Worm (Caenorhabditis elegans) whole organism, young adult: ENCODE measurements around the gene nhr-4.

Source experiments
- B0035.1 ChIP-seq: sonication (generic microtip); optimal IDR thresholded peaks from 2 replicates; lab custom pipeline; 2016; ENCODE audit warnings: missing genetic modification characterization, mild to moderate bottlenecking, missing compliant biosample characterization, missing genotype, missing genetic modification reagents
- B0261.1 ChIP-seq: sonication (generic microtip); optimal IDR thresholded peaks from 2 replicates; lab custom pipeline; 2016; ENCODE audit warnings: mild to moderate bottlenecking, missing genetic modification characterization, moderate library complexity, missing compliant biosample characterization
- C06A6.2 ChIP-seq: fragments of 200-800 bp; sonication (Bioruptor generic); conservative IDR thresholded peaks from 2 replicates; pipeline ENCODE4 v1.3.6; 2022; ENCODE audit warnings: missing genetic modification characterization, missing compliant biosample characterization
- F10E7.11 ChIP-seq: sonication (generic microtip); optimal IDR thresholded peaks from 2 replicates; lab custom pipeline; 2017; ENCODE audit warnings: mild to moderate bottlenecking, missing genetic modification characterization, moderate library complexity, missing compliant biosample characterization
- K12H6.12 ChIP-seq: fragments of 200-800 bp; sonication (Bioruptor generic); optimal IDR thresholded peaks from 2 replicates; lab custom pipeline; 2018; ENCODE audit warnings: mild to moderate bottlenecking, missing genetic modification characterization, missing compliant biosample characterization
- T26A5.8 ChIP-seq: sonication (generic microtip); optimal IDR thresholded peaks from 2 replicates; lab custom pipeline; 2016; ENCODE audit warnings: missing genetic modification characterization, missing compliant biosample characterization
- Y67H2A.10 ChIP-seq: fragments of 200-800 bp; sonication (Bioruptor generic); conservative IDR thresholded peaks from 2 replicates; pipeline ENCODE4 v1.3.6; 2022; ENCODE audit warnings: missing genetic modification reagents, missing genetic modification characterization, missing compliant biosample characterization
- Y79H2A.3 ChIP-seq: fragments of 200-800 bp; sonication (Bioruptor generic); conservative IDR thresholded peaks from 2 replicates; pipeline ENCODE4 v1.3.6; 2022; ENCODE audit warnings: missing genetic modification reagents, missing genetic modification characterization, missing compliant biosample characterization
- Y95B8A.8 ChIP-seq: fragments of 200-800 bp; sonication (Bioruptor generic); IDR thresholded peaks from 2 replicates; pipeline ENCODE4 v1.3.6; 2022; ENCODE audit warnings: missing genetic modification reagents, missing genetic modification characterization, missing compliant biosample characterization
- akir-1 ChIP-seq: fragments of 200-800 bp; sonication (Bioruptor generic); optimal IDR thresholded peaks from 2 replicates; lab custom pipeline; 2018; ENCODE audit warnings: mild to moderate bottlenecking, missing genetic modification characterization, moderate library complexity, missing compliant biosample characterization
- aptf-3 ChIP-seq: fragments of 200-800 bp; sonication (Bioruptor generic); IDR thresholded peaks from 2 replicates; pipeline ENCODE4 v1.3.6; 2022; ENCODE audit warnings: missing genetic modification characterization, missing compliant biosample characterization
- athp-1 ChIP-seq: sonication (generic microtip); optimal IDR thresholded peaks from 2 replicates; lab custom pipeline; 2017; ENCODE audit warnings: mild to moderate bottlenecking, missing genetic modification characterization, missing compliant biosample characterization
- attf-3 ChIP-seq: fragments of 200-800 bp; sonication (Bioruptor generic); conservative IDR thresholded peaks from 2 replicates; pipeline ENCODE4 v1.3.6; 2022; ENCODE audit warnings: missing genetic modification reagents, missing genetic modification characterization, missing compliant biosample characterization
- attf-5 ChIP-seq: fragments of 200-800 bp; sonication (Bioruptor generic); optimal IDR thresholded peaks from 2 replicates; lab custom pipeline; 2018; ENCODE audit warnings: mild to moderate bottlenecking, missing genetic modification characterization, missing compliant biosample characterization
- bed-2 ChIP-seq: fragments of 200-800 bp; sonication (Bioruptor generic); IDR thresholded peaks from 2 replicates; pipeline ENCODE4 v1.3.6; 2022; ENCODE audit warnings: missing genetic modification reagents, missing genetic modification characterization, missing compliant biosample characterization
- ceh-100 ChIP-seq: fragments of 200-800 bp; sonication (Bioruptor generic); IDR thresholded peaks from 2 replicates; pipeline ENCODE4 v1.3.6; 2022; ENCODE audit warnings: missing genetic modification reagents, missing genetic modification characterization, missing compliant biosample characterization
- dpl-1 ChIP-seq: fragments of 150-350 bp; optimal IDR thresholded peaks from 2 replicates; lab custom pipeline; 2014; ENCODE audit warnings: missing biosample characterization, missing genetic modification reagents, missing genetic modification characterization
- efl-1 ChIP-seq: fragments of 150-350 bp; optimal IDR thresholded peaks from 2 replicates; lab custom pipeline; 2014; ENCODE audit warnings: missing biosample characterization, missing genetic modification reagents, missing genetic modification characterization
- egrh-3 ChIP-seq: fragments of 200-800 bp; sonication (Bioruptor generic); IDR thresholded peaks from 2 replicates; pipeline ENCODE4 v1.3.6; 2022; ENCODE audit warnings: missing genetic modification reagents, missing genetic modification characterization, missing compliant biosample characterization
- gei-17 ChIP-seq: fragments of 200-800 bp; sonication (Bioruptor generic); optimal IDR thresholded peaks from 2 replicates; lab custom pipeline; 2018; ENCODE audit warnings: mild to moderate bottlenecking, missing genetic modification characterization, missing compliant biosample characterization
- hlh-12 ChIP-seq: sonication (generic microtip); optimal IDR thresholded peaks from 2 replicates; lab custom pipeline; 2016; ENCODE audit warnings: missing genetic modification characterization, missing compliant biosample characterization
- hmg-1.2 ChIP-seq: fragments of 200-800 bp; sonication (Bioruptor generic); IDR thresholded peaks from 2 replicates; pipeline ENCODE4 v1.3.6; 2022; ENCODE audit warnings: missing genetic modification reagents, missing genetic modification characterization, missing compliant biosample characterization
- let-607 ChIP-seq, 2 experiments: fragments of 200-800 bp in 1 of 2; sonication (Bioruptor generic) in 1 of 2; sonication (generic microtip) in 1 of 2; optimal IDR thresholded peaks; 2 replicates each; lab custom pipeline; 2016 to 2018; ENCODE audit warnings: mild to moderate bottlenecking in 2 of 2, missing compliant biosample characterization in 2 of 2, missing genetic modification characterization in 2 of 2, moderate library complexity in 2 of 2, missing genotype in 1 of 2
- madf-6 ChIP-seq: fragments of 200-800 bp; sonication (Bioruptor generic); IDR thresholded peaks from 2 replicates; pipeline ENCODE4 v1.3.6; 2022; ENCODE audit warnings: missing genetic modification reagents, missing genetic modification characterization, missing compliant biosample characterization
- mxl-1 ChIP-seq: sonication (generic microtip); optimal IDR thresholded peaks from 2 replicates; lab custom pipeline; 2016; ENCODE audit warnings: missing genetic modification characterization, missing compliant biosample characterization
- nfya-1 ChIP-seq: sonication (generic microtip); optimal IDR thresholded peaks from 2 replicates; lab custom pipeline; 2017; ENCODE audit warnings: antibody characterized with exemption, missing compliant biosample characterization, missing genetic modification characterization, borderline replicate concordance; ENCODE audit not compliant: insufficient read depth
- nfya-2 ChIP-seq: fragments of 200-800 bp; sonication (Bioruptor generic); IDR thresholded peaks from 2 replicates; pipeline ENCODE4 v1.3.6; 2022; ENCODE audit warnings: missing genetic modification reagents, missing genetic modification characterization, missing compliant biosample characterization
- nfyb-1 ChIP-seq: fragments of 200-800 bp; sonication (Bioruptor generic); IDR thresholded peaks from 2 replicates; pipeline ENCODE4 v1.3.6; 2022; ENCODE audit warnings: missing genetic modification reagents, missing genetic modification characterization, missing compliant biosample characterization
- nhr-120 ChIP-seq: fragments of 200-800 bp; sonication (Bioruptor generic); IDR thresholded peaks from 2 replicates; pipeline ENCODE4 v1.3.6; 2022; ENCODE audit warnings: missing genetic modification characterization, missing compliant biosample characterization
- nhr-179 ChIP-seq: sonication (generic microtip); optimal IDR thresholded peaks from 2 replicates; lab custom pipeline; 2016; ENCODE audit warnings: mild to moderate bottlenecking, missing genetic modification characterization, missing compliant biosample characterization
- nhr-90 ChIP-seq: sonication (generic microtip); optimal IDR thresholded peaks from 2 replicates; lab custom pipeline; 2016; ENCODE audit warnings: missing genotype, mild to moderate bottlenecking, missing genetic modification characterization, missing compliant biosample characterization
- pbrm-1 ChIP-seq: fragments of 200-800 bp; sonication (Bioruptor generic); IDR thresholded peaks from 2 replicates; pipeline ENCODE4 v1.3.6; 2022; ENCODE audit warnings: missing genetic modification reagents, missing genetic modification characterization, missing compliant biosample characterization
- rcor-1 ChIP-seq: fragments of 200-800 bp; sonication (Bioruptor generic); IDR thresholded peaks from 2 replicates; pipeline ENCODE4 v1.3.6; 2022; ENCODE audit warnings: missing genetic modification reagents, missing genetic modification characterization, missing compliant biosample characterization
- repo-1 ChIP-seq: sonication (generic microtip); optimal IDR thresholded peaks from 2 replicates; lab custom pipeline; 2017; ENCODE audit warnings: mild to moderate bottlenecking, missing genetic modification characterization, missing compliant biosample characterization
- snpc-3.4 ChIP-seq: sonication (generic microtip); optimal IDR thresholded peaks from 2 replicates; lab custom pipeline; 2017; ENCODE audit warnings: missing genetic modification characterization, mild to moderate bottlenecking, missing compliant biosample characterization, antibody characterized with exemption, moderate library complexity, missing genotype, missing genetic modification reagents
- snpc-4 ChIP-seq, 5 experiments: fragments of 150-350 bp in 1 of 5; sonication (generic microtip) in 4 of 5; optimal IDR thresholded peaks; 2 replicates each; lab custom pipeline; 2014 to 2018; ENCODE audit warnings: missing genetic modification characterization in 5 of 5, missing biosample characterization in 3 of 5, antibody characterized with exemption in 2 of 5, mild to moderate bottlenecking in 2 of 5, missing compliant biosample characterization in 2 of 5, missing genotype in 2 of 5, moderate library complexity in 2 of 5, missing genetic modification reagents in 1 of 5
- sptf-2 ChIP-seq: fragments of 200-800 bp; sonication (Bioruptor generic); optimal IDR thresholded peaks from 2 replicates; lab custom pipeline; 2018; ENCODE audit warnings: mild to moderate bottlenecking, missing genetic modification characterization, missing compliant biosample characterization
- tbp1 ChIP-seq: fragments of 200-800 bp; sonication (Bioruptor generic); optimal IDR thresholded peaks from 2 replicates; lab custom pipeline; 2018; ENCODE audit warnings: mild to moderate bottlenecking, missing genetic modification characterization, missing compliant biosample characterization
- unc-130 ChIP-seq: sonication (generic microtip); optimal IDR thresholded peaks from 2 replicates; lab custom pipeline; 2016; ENCODE audit warnings: missing genetic modification reagents, missing genetic modification characterization, missing compliant biosample characterization
- zfh-2 ChIP-seq: fragments of 200-800 bp; sonication (Bioruptor generic); conservative IDR thresholded peaks from 2 replicates; pipeline ENCODE4 v1.3.6; 2022; ENCODE audit warnings: missing genetic modification reagents, missing genetic modification characterization, missing compliant biosample characterization
- ztf-25 ChIP-seq: fragments of 200-800 bp; sonication (Bioruptor generic); IDR thresholded peaks from 2 replicates; pipeline ENCODE4 v1.3.6; 2022; ENCODE audit warnings: missing genetic modification reagents, missing genetic modification characterization, missing compliant biosample characterization
- ztf-3 ChIP-seq: fragments of 200-800 bp; sonication (Bioruptor generic); optimal IDR thresholded peaks from 2 replicates; lab custom pipeline; 2018; ENCODE audit warnings: mild to moderate bottlenecking, missing genetic modification characterization, missing compliant biosample characterization
- ztf-6 ChIP-seq: fragments of 200-800 bp; sonication (Bioruptor generic); IDR thresholded peaks from 2 replicates; pipeline ENCODE4 v1.3.6; 2022; ENCODE audit warnings: missing genetic modification reagents, missing genetic modification characterization, missing compliant biosample characterization

nhr-4 gene

ce11 chrIV:9840984-9841590, 38.0 kb upstream of the nhr-4 start, which contains the start of the genes kin-24 and msp-56:
Gene kin-24, minus strand, starts transcription at chrIV:9841084.
Gene msp-56, plus strand, starts transcription at chrIV:9841540.
- TF ChIP-seq nfyb-1 (GFP tag; lab: Robert Waterston, UW) (no peak), B0035.1 (tag; lab: Kevin White, UChicago) (no peak), K12H6.12 (tag; lab: Kevin White, UChicago) (no peak), ceh-100 (no peak), nfya-2 (GFP tag; lab: Robert Waterston, UW) (no peak), nfya-1 (tag; lab: Kevin White, UChicago) (no peak)
- TF ChIP-seq, all 124 proteins: peak for 0

- TF ChIP-seq efl-1 (GFP tag; lab: Kevin White, UChicago) = no peak
- TF ChIP-seq nfya-2 (GFP tag; lab: Robert Waterston, UW) = no peak
- TF ChIP-seq let-607 (tag; optimal IDR thresholded peaks at IDR 0.05; lab: Kevin White, UChicago) = no peak
- no peak for TF ChIP-seq Y95B8A.8 (GFP tag; lab: Robert Waterston, UW)
- no peak for TF ChIP-seq nhr-120 (GFP tag; lab: Robert Waterston, UW)
- no peak for TF ChIP-seq attf-3 (GFP tag; lab: Robert Waterston, UW)
- TF ChIP-seq tbp1 (GFP tag; lab: Kevin White, UChicago) = no peak
- no peak for TF ChIP-seq B0261.1 (tag; lab: Kevin White, UChicago)
- TF ChIP-seq nhr-179 (tag; lab: Kevin White, UChicago) = no peak
- TF ChIP-seq ztf-3 (GFP tag; lab: Kevin White, UChicago) = no peak
- no peak for TF ChIP-seq athp-1
- no peak for TF ChIP-seq T26A5.8
- TF ChIP-seq bed-2 (GFP tag; lab: Robert Waterston, UW) = no peak
- no peak for TF ChIP-seq dpl-1 (GFP tag; lab: Kevin White, UChicago)
- no peak for TF ChIP-seq C06A6.2 (GFP tag; lab: Robert Waterston, UW)
- no peak for TF ChIP-seq unc-130
- TF ChIP-seq hmg-1.2 = no peak
- TF ChIP-seq snpc-4 (GFP tag; optimal IDR thresholded peaks at IDR 0.05; lab: Kevin White, UChicago) = no peak
- no peak for TF ChIP-seq snpc-4 (tag; optimal IDR thresholded peaks at IDR 0.05; lab: Kevin White, UChicago)
These were observed 37.1 kb upstream of the nhr-4 start, which contains the start of gene K07F5.17 for ce11 chrIV:9842071-9842470. Gene K07F5.17, plus strand, starts transcription at chrIV:9842371.

- TF ChIP-seq bed-2 (GFP tag; lab: Robert Waterston, UW) = no peak
- TF ChIP-seq zfh-2 = no peak; the same call in 1 of the 2 replicates
- no peak for TF ChIP-seq ztf-25 (GFP tag; lab: Robert Waterston, UW)
- no peak for TF ChIP-seq F10E7.11 (tag; lab: Kevin White, UChicago)
- TF ChIP-seq rcor-1 = no peak
- no peak for TF ChIP-seq Y67H2A.10 (GFP tag; lab: Robert Waterston, UW)
- TF ChIP-seq akir-1 (GFP tag; lab: Kevin White, UChicago) = no peak
These were observed 35.4 kb upstream of the nhr-4 start, which contains the start of gene nspd-2 for ce11 chrIV:9843760-9844159. Gene nspd-2, plus strand, starts transcription at chrIV:9844060.

- TF ChIP-seq repo-1 (no peak), madf-6 (GFP tag; lab: Robert Waterston, UW) (no peak), nhr-90 (tag; lab: Kevin White, UChicago) (no peak), Y95B8A.8 (GFP tag; lab: Robert Waterston, UW) (no peak), C06A6.2 (GFP tag; lab: Robert Waterston, UW) (no peak), ztf-6 (GFP tag; lab: Robert Waterston, UW) (no peak), nhr-179 (tag; lab: Kevin White, UChicago) (no peak), snpc-3.4 (tag; lab: Kevin White, UChicago) (no peak), nhr-120 (GFP tag; lab: Robert Waterston, UW) (no peak), mxl-1 (tag; lab: Kevin White, UChicago) (no peak), egrh-3 (GFP tag; lab: Robert Waterston, UW) (no peak), gei-17 (GFP tag; lab: Kevin White, UChicago) (no peak), aptf-3 (GFP tag; lab: Robert Waterston, UW) (no peak), hlh-12 (tag; lab: Kevin White, UChicago) (no peak), Y67H2A.10 (GFP tag; lab: Robert Waterston, UW) (no peak), pbrm-1 (no peak), Y79H2A.3 (no peak), sptf-2 (GFP tag; lab: Kevin White, UChicago) (no peak), attf-5 (no peak)
These were observed 32.6 kb upstream of the nhr-4 start, which contains the start of gene K07F5.6 for ce11 chrIV:9846574-9846973. Gene K07F5.6, minus strand, starts transcription at chrIV:9846674.
